Worm (Caenorhabditis elegans) whole organism, L1 larva: ENCODE data around the gene nspb-7.

ENCODE experiments used
- C04F5.9 ChIP-seq: sonication (generic microtip); optimal IDR thresholded peaks from 2 replicates; lab custom pipeline; 2016; ENCODE audit warnings: missing genetic modification characterization, missing compliant biosample characterization
- F16B12.6 ChIP-seq: fragments of 150-350 bp; optimal IDR thresholded peaks from 2 replicates; lab custom pipeline; 2014; ENCODE audit warnings: missing biosample characterization, missing genetic modification characterization
- aha-1 ChIP-seq: fragments of 150-350 bp; optimal IDR thresholded peaks from 2 replicates; lab custom pipeline; 2014; ENCODE audit warnings: missing biosample characterization, missing genetic modification characterization
- aly-2 ChIP-seq: fragments of 150-350 bp; optimal IDR thresholded peaks from 2 replicates; lab custom pipeline; 2014; ENCODE audit warnings: missing biosample characterization, missing genetic modification characterization
- ceh-63 ChIP-seq: fragments of 200-800 bp; sonication (Bioruptor generic); optimal IDR thresholded peaks from 2 replicates; lab custom pipeline; 2018; ENCODE audit warnings: mild to moderate bottlenecking, missing genetic modification characterization, missing compliant biosample characterization
- ceh-8 ChIP-seq: fragments of 200-800 bp; sonication (Bioruptor generic); optimal IDR thresholded peaks from 2 replicates; lab custom pipeline; 2018; ENCODE audit warnings: mild to moderate bottlenecking, missing genetic modification characterization, moderate library complexity, missing compliant biosample characterization
- ceh-82 ChIP-seq, 3 experiments: fragments of 150-350 bp in 1 of 3; sonication (generic microtip) in 2 of 3; optimal IDR thresholded peaks; 2 replicates each; lab custom pipeline; 2014 to 2017; ENCODE audit warnings: missing biosample characterization in 3 of 3, missing genetic modification characterization in 3 of 3
- ceh-88 ChIP-seq: fragments of 200-800 bp; sonication (Bioruptor generic); IDR thresholded peaks from 2 replicates; pipeline ENCODE4 v1.3.6; 2022; ENCODE audit warnings: missing genetic modification characterization, missing compliant biosample characterization
- ceh-90 ChIP-seq: sonication (generic microtip); optimal IDR thresholded peaks from 2 replicates; lab custom pipeline; 2016; ENCODE audit warnings: missing genetic modification characterization, missing compliant biosample characterization
- efl-1 ChIP-seq, 4 experiments: fragments of 150-350 bp; optimal IDR thresholded peaks in 3 of 4; peaks in 1 of 4; 1 replicate in 1 of 4; 2 replicates in 3 of 4; lab custom pipeline; 2014; ENCODE audit warnings: missing biosample characterization in 2 of 4, missing genetic modification characterization in 2 of 4, missing genetic modification reagents in 2 of 4
- efl-3 ChIP-seq: fragments of 200-800 bp; sonication (Bioruptor generic); optimal IDR thresholded peaks from 2 replicates; lab custom pipeline; 2018; ENCODE audit warnings: mild to moderate bottlenecking, missing genetic modification characterization, missing compliant biosample characterization
- egl-13 ChIP-seq: sonication (generic microtip); optimal IDR thresholded peaks from 2 replicates; lab custom pipeline; 2016; ENCODE audit warnings: missing genotype, missing genetic modification reagents, missing genetic modification characterization, missing compliant biosample characterization
- egl-27 ChIP-seq, 2 experiments: fragments of 150-350 bp in 1 of 2; sonication (generic microtip); optimal IDR thresholded peaks; 3 replicates each; lab custom pipeline; 2017 to 2018; ENCODE audit warnings: missing biosample characterization in 2 of 2, missing genetic modification characterization in 2 of 2, missing genetic modification reagents in 2 of 2
- elt-3 ChIP-seq, 6 experiments: fragments of 150-350 bp in 1 of 6; sonication (generic microtip); optimal IDR thresholded peaks; 2 replicates each; lab custom pipeline; 2017 to 2018; ENCODE audit warnings: missing biosample characterization in 6 of 6, missing genetic modification characterization in 6 of 6, inconsistent platforms in 1 of 6
- fkh-10 ChIP-seq: sonication (generic microtip); optimal IDR thresholded peaks from 2 replicates; lab custom pipeline; 2017; ENCODE audit warnings: missing biosample characterization, missing genetic modification reagents, missing genetic modification characterization
- fkh-4 ChIP-seq: sonication (generic microtip); optimal IDR thresholded peaks from 2 replicates; lab custom pipeline; 2016; ENCODE audit warnings: missing compliant biosample characterization, missing genetic modification characterization, borderline replicate concordance
- fkh-8 ChIP-seq: sonication (generic microtip); optimal IDR thresholded peaks from 2 replicates; lab custom pipeline; 2016; ENCODE audit warnings: mild to moderate bottlenecking, missing genetic modification characterization, missing compliant biosample characterization
- fos-1 ChIP-seq: fragments of 150-350 bp; optimal IDR thresholded peaks from 2 replicates; lab custom pipeline; 2014; ENCODE audit warnings: missing biosample characterization, missing genetic modification characterization
- grh-1 ChIP-seq: fragments of 200-800 bp; sonication (Bioruptor generic); IDR thresholded peaks from 2 replicates; pipeline ENCODE4 v1.3.6; 2022; ENCODE audit warnings: missing genetic modification reagents, missing genetic modification characterization, missing compliant biosample characterization
- hlh-17 ChIP-seq: fragments of 200-800 bp; sonication (Bioruptor generic); optimal IDR thresholded peaks from 2 replicates; lab custom pipeline; 2018; ENCODE audit warnings: missing genetic modification characterization, mild to moderate bottlenecking, missing compliant biosample characterization, moderate library complexity, borderline replicate concordance
- hlh-4 ChIP-seq: sonication (generic microtip); optimal IDR thresholded peaks from 2 replicates; lab custom pipeline; 2016; ENCODE audit warnings: mild to moderate bottlenecking, missing genetic modification characterization, missing compliant biosample characterization
- hpl-2 ChIP-seq: fragments of 150-350 bp; optimal IDR thresholded peaks from 2 replicates; lab custom pipeline; 2014; ENCODE audit warnings: missing biosample characterization, missing genetic modification reagents, missing genetic modification characterization
- irx-1 ChIP-seq: sonication (generic microtip); optimal IDR thresholded peaks from 2 replicates; lab custom pipeline; 2016; ENCODE audit warnings: missing genetic modification characterization, missing compliant biosample characterization
- jun-1 ChIP-seq: fragments of 150-350 bp; optimal IDR thresholded peaks from 2 replicates; lab custom pipeline; 2014; ENCODE audit warnings: missing biosample characterization, missing genetic modification reagents, missing genetic modification characterization
- lin-13 ChIP-seq: fragments of 150-350 bp; optimal IDR thresholded peaks from 2 replicates; lab custom pipeline; 2014; ENCODE audit warnings: missing biosample characterization, missing genetic modification reagents, missing genetic modification characterization
- lin-14 ChIP-seq: fragments of 200-800 bp; sonication (Bioruptor generic); optimal IDR thresholded peaks from 2 replicates; lab custom pipeline; 2018; ENCODE audit warnings: mild to moderate bottlenecking, missing genetic modification characterization, moderate library complexity, missing compliant biosample characterization
- lin-39 ChIP-seq: fragments of 150-350 bp; optimal IDR thresholded peaks from 2 replicates; lab custom pipeline; 2014; ENCODE audit warnings: missing biosample characterization, missing genetic modification reagents, missing genetic modification characterization
- mab-9 ChIP-seq: fragments of 200-800 bp; sonication (Bioruptor generic); IDR thresholded peaks from 2 replicates; pipeline ENCODE4 v1.3.6; 2022; ENCODE audit warnings: missing genetic modification reagents, missing genetic modification characterization, missing compliant biosample characterization
- mdl-1 ChIP-seq, 2 experiments: fragments of 150-350 bp; optimal IDR thresholded peaks; 2 replicates each; lab custom pipeline; 2014 to 2017; ENCODE audit warnings: missing biosample characterization in 2 of 2, missing genetic modification characterization in 2 of 2, inconsistent platforms in 1 of 2
- nhr-19 ChIP-seq: fragments of 200-800 bp; sonication (Bioruptor generic); conservative IDR thresholded peaks from 2 replicates; pipeline ENCODE4 v1.3.6; 2022; ENCODE audit warnings: missing genetic modification characterization, missing compliant biosample characterization
- nhr-20 ChIP-seq: sonication (generic microtip); optimal IDR thresholded peaks from 2 replicates; lab custom pipeline; 2016; ENCODE audit warnings: mild to moderate bottlenecking, missing genetic modification characterization, missing compliant biosample characterization
- nhr-47 ChIP-seq: sonication (generic microtip); optimal IDR thresholded peaks from 2 replicates; lab custom pipeline; 2016; ENCODE audit warnings: mild to moderate bottlenecking, missing genetic modification characterization, moderate library complexity, missing compliant biosample characterization
- nhr-71 ChIP-seq: sonication (generic microtip); optimal IDR thresholded peaks from 2 replicates; lab custom pipeline; 2016; ENCODE audit warnings: mild to moderate bottlenecking, missing genetic modification characterization, moderate library complexity, missing compliant biosample characterization
- nhr-76 ChIP-seq: sonication (generic microtip); optimal IDR thresholded peaks from 2 replicates; lab custom pipeline; 2017; ENCODE audit warnings: missing biosample characterization, missing genetic modification characterization
- nhr-90 ChIP-seq: sonication (generic microtip); optimal IDR thresholded peaks from 2 replicates; lab custom pipeline; 2016; ENCODE audit warnings: mild to moderate bottlenecking, missing genetic modification characterization, missing compliant biosample characterization; ENCODE audit not compliant: poor library complexity
- pag-3 ChIP-seq: sonication (generic microtip); optimal IDR thresholded peaks from 2 replicates; lab custom pipeline; 2017; ENCODE audit warnings: missing genetic modification characterization, mild to moderate bottlenecking, missing compliant biosample characterization, antibody characterized with exemption, borderline replicate concordance; ENCODE audit not compliant: insufficient read depth
- rnt-1 ChIP-seq: sonication (generic microtip); optimal IDR thresholded peaks from 2 replicates; lab custom pipeline; 2016; ENCODE audit warnings: mild to moderate bottlenecking, missing genetic modification characterization, moderate library complexity, missing compliant biosample characterization
- snpc-4 ChIP-seq: fragments of 150-350 bp; optimal IDR thresholded peaks from 2 replicates; lab custom pipeline; 2014; ENCODE audit warnings: missing biosample characterization, missing genetic modification characterization
- sptf-1 ChIP-seq: fragments of 150-350 bp; optimal IDR thresholded peaks from 2 replicates; lab custom pipeline; 2014; ENCODE audit warnings: missing biosample characterization, missing genetic modification characterization
- swsn-7 ChIP-seq: sonication (generic microtip); optimal IDR thresholded peaks from 2 replicates; lab custom pipeline; 2016; ENCODE audit warnings: missing genetic modification characterization, missing compliant biosample characterization
- unc-130 ChIP-seq: fragments of 150-350 bp; optimal IDR thresholded peaks from 2 replicates; lab custom pipeline; 2017; ENCODE audit warnings: missing biosample characterization, missing genetic modification characterization, inconsistent platforms
- unc-86 ChIP-seq: sonication (generic microtip); optimal IDR thresholded peaks from 2 replicates; lab custom pipeline; 2016; ENCODE audit warnings: missing genetic modification characterization, missing compliant biosample characterization
- xbp-1 ChIP-seq: sonication (generic microtip); optimal IDR thresholded peaks from 2 replicates; lab custom pipeline; 2016; ENCODE audit warnings: missing genetic modification characterization, missing compliant biosample characterization
- zag-1 ChIP-seq: fragments of 150-350 bp; optimal IDR thresholded peaks from 2 replicates; lab custom pipeline; 2014; ENCODE audit warnings: missing biosample characterization, missing genetic modification characterization
- zip-4 ChIP-seq: fragments of 200-800 bp; sonication (Bioruptor generic); optimal IDR thresholded peaks from 2 replicates; lab custom pipeline; 2018; ENCODE audit warnings: mild to moderate bottlenecking, missing genetic modification characterization, moderate library complexity, missing compliant biosample characterization
- ztf-4 ChIP-seq: fragments of 150-350 bp; optimal IDR thresholded peaks from 2 replicates; lab custom pipeline; 2014; ENCODE audit warnings: missing biosample characterization, missing genetic modification characterization

The nspb-7 gene

DNA sequence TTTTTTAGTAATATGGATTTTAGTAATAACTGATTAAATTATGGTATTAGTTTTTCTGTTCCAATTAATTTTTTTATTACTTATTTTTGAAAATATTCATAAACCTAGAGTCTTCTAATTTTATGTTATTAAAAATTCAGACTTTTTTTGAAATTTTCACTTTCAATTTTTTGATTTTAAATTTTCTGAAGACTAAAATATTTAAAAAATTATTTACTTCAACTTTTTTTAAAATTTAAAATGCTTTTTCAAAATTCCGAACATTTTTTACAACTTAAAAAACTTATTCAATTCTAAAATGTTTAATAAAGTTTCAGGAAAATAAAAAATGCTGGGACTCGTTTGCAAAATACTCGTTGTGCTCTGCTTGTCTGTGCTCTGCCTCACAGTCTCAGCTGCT, 27.5 kb upstream of the nspb-7 start, which contains the start of gene nlp-41:
Gene nlp-41, plus strand, starts transcription at position 301 of the 400 bp plus-strand sequence.
- TF ChIP-seq hlh-17 (GFP tag; lab: Kevin White, UChicago) (no peak), pag-3 (no peak), egl-27 (tag; optimal IDR thresholded peaks at IDR 0.05; lab: Kevin White, UChicago) (no peak), nhr-71 (tag; lab: Kevin White, UChicago) (no peak), C04F5.9 (tag; lab: Kevin White, UChicago) (no peak), fos-1 (tag; lab: Kevin White, UChicago) (no peak), sptf-1 (tag; lab: Kevin White, UChicago) (no peak), lin-14 (no peak), fkh-8 (tag; lab: Kevin White, UChicago) (no peak), zag-1 (tag; lab: Kevin White, UChicago) (no peak), nhr-20 (no peak)

DNA sequence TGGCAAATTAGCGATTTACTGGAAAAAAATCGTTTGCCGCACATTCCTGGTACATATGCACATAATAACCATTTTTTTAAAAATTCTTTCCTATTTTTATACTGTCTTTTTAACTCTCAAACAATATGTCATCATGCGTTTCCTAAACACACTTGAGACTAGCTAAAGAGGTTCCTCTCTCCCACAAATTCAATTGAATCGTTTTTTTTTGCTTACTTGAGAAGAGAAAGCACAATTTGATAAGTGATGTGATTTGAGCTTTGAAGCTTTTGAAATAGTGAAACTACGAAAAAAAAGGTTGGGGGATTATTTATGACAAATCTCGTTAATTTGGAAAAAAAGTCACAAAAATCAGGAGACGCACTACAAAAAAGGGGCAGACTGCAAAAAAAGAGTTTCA, 23.1 kb upstream of the nspb-7 start:
- no peak for TF ChIP-seq xbp-1 (tag; lab: Kevin White, UChicago)
- TF ChIP-seq fkh-10 (GFP tag; lab: Kevin White, UChicago): peak; percentile 55
- TF ChIP-seq ceh-90 (tag; lab: Kevin White, UChicago): no peak
- TF ChIP-seq nhr-76: no peak

- peak; percentile 99 for TF ChIP-seq nhr-47
- peak; percentile 85 to 86 for TF ChIP-seq efl-1 (optimal IDR thresholded peaks at IDR 0.05; lab: Kevin White, UChicago)
- peak; percentile 77 to 98 for TF ChIP-seq efl-1 (GFP tag; optimal IDR thresholded peaks at IDR 0.05 in 1 of 2; lab: Kevin White, UChicago)
- peak; percentile 85 for TF ChIP-seq zip-4
- peak; percentile 97 for TF ChIP-seq nhr-20
- TF ChIP-seq nhr-90 (tag; lab: Kevin White, UChicago): peak; percentile 98
- peak; percentile 89 for TF ChIP-seq fkh-4 (tag; lab: Kevin White, UChicago)
- peak; percentile 93 for TF ChIP-seq F16B12.6 (tag; lab: Kevin White, UChicago)
- peak; percentile 100 for TF ChIP-seq nhr-19 (GFP tag; lab: Robert Waterston, UW)
- peak; percentile 95 for TF ChIP-seq irx-1 (tag; lab: Kevin White, UChicago)
- peak; percentile 97 for TF ChIP-seq swsn-7 (tag; lab: Kevin White, UChicago)
- TF ChIP-seq C04F5.9 (tag; lab: Kevin White, UChicago): peak; percentile 97
- peak; percentile 38 for TF ChIP-seq lin-39
- peak in 2 of 6 experiments; percentile 66 to 68 for TF ChIP-seq elt-3 (tag; optimal IDR thresholded peaks at IDR 0.05; lab: Kevin White, UChicago)
- peak; percentile 63 for TF ChIP-seq ztf-4 (tag; lab: Kevin White, UChicago)
- TF ChIP-seq mdl-1 (tag; optimal IDR thresholded peaks at IDR 0.05; lab: Kevin White, UChicago): peak in 1 of 2 experiments; percentile 81
- peak; percentile 96 for TF ChIP-seq rnt-1 (tag; lab: Kevin White, UChicago)
- TF ChIP-seq unc-130: peak; percentile 81
- peak; percentile 61 to 74 (median 63) for TF ChIP-seq ceh-82 (tag; optimal IDR thresholded peaks at IDR 0.05; lab: Kevin White, UChicago)
- TF ChIP-seq xbp-1 (tag; lab: Kevin White, UChicago): peak; percentile 96
- TF ChIP-seq hpl-2: peak; percentile 19
- TF ChIP-seq aly-2 (tag; lab: Kevin White, UChicago): peak; percentile 45
- peak; percentile 93 for TF ChIP-seq ceh-63 (GFP tag; lab: Kevin White, UChicago)
- peak; percentile 6 for TF ChIP-seq aha-1
- TF ChIP-seq ceh-88 (GFP tag; lab: Robert Waterston, UW): peak; percentile 100
- peak; percentile 77 for TF ChIP-seq snpc-4 (tag; lab: Kevin White, UChicago)
- peak; percentile 100 for TF ChIP-seq mab-9 (GFP tag; lab: Robert Waterston, UW)
- TF ChIP-seq grh-1 (GFP tag; lab: Robert Waterston, UW): peak; percentile 99
- TF ChIP-seq ceh-8 (GFP tag; lab: Kevin White, UChicago): peak; percentile 95
- TF ChIP-seq lin-13 (GFP tag; lab: Kevin White, UChicago): peak; percentile 71
- peak; percentile 96 for TF ChIP-seq egl-13 (tag; lab: Kevin White, UChicago)
- peak; percentile 73 for TF ChIP-seq efl-3
- peak; percentile 74 for TF ChIP-seq jun-1
- peak; percentile 67 for TF ChIP-seq hlh-4 (tag; lab: Kevin White, UChicago)
- peak; percentile 97 for TF ChIP-seq unc-86 (tag; lab: Kevin White, UChicago)
- TF ChIP-seq lin-14: peak; percentile 97
- TF ChIP-seq fos-1 (tag; lab: Kevin White, UChicago): peak; percentile 26
These were observed 16.5 kb upstream of the nspb-7 start, which contains the start of gene mog-4 for ce11 chrII:14561549-14562115. Gene mog-4, minus strand, starts transcription at chrII:14561599.
